Worm (Caenorhabditis elegans) whole organism, late embryonic: ENCODE measurements around the gene C04C11.1.

Experiments used
- C08G9.2 ChIP-seq: sonication (generic microtip); optimal IDR thresholded peaks from 2 replicates; lab custom pipeline; 2016; ENCODE audit warnings: mild to moderate bottlenecking, missing genetic modification characterization, moderate library complexity, missing compliant biosample characterization
- C38D4.7 ChIP-seq: fragments of 200-800 bp; sonication (Bioruptor generic); optimal IDR thresholded peaks from 2 replicates; lab custom pipeline; 2018; ENCODE audit warnings: mild to moderate bottlenecking, missing genetic modification characterization, moderate library complexity, missing compliant biosample characterization
- K02D7.2 ChIP-seq: sonication (generic microtip); optimal IDR thresholded peaks from 2 replicates; lab custom pipeline; 2017; ENCODE audit warnings: mild to moderate bottlenecking, missing genetic modification characterization, missing compliant biosample characterization
- T23F11.4 ChIP-seq: fragments of 200-800 bp; sonication (Bioruptor generic); optimal IDR thresholded peaks from 2 replicates; lab custom pipeline; 2018; ENCODE audit warnings: mild to moderate bottlenecking, missing genetic modification characterization, missing compliant biosample characterization
- Y22D7AL.16 ChIP-seq: sonication (generic microtip); optimal IDR thresholded peaks from 2 replicates; lab custom pipeline; 2016; ENCODE audit warnings: missing genetic modification characterization, missing compliant biosample characterization
- ama-1 ChIP-seq: fragments of 150-350 bp; optimal IDR thresholded peaks from 2 replicates; lab custom pipeline; 2014
- ceh-14 ChIP-seq: sonication (generic microtip); optimal IDR thresholded peaks from 2 replicates; lab custom pipeline; 2016; ENCODE audit warnings: missing genotype, missing genetic modification characterization, missing compliant biosample characterization
- ceh-19 ChIP-seq: fragments of 200-800 bp; sonication (Bioruptor generic); optimal IDR thresholded peaks from 2 replicates; lab custom pipeline; 2018; ENCODE audit warnings: mild to moderate bottlenecking, missing genetic modification characterization, missing compliant biosample characterization
- ceh-2 ChIP-seq: sonication (generic microtip); optimal IDR thresholded peaks from 2 replicates; lab custom pipeline; 2016; ENCODE audit warnings: missing genotype, missing genetic modification characterization, missing compliant biosample characterization
- ceh-22 ChIP-seq: sonication (generic microtip); optimal IDR thresholded peaks from 2 replicates; lab custom pipeline; 2017; ENCODE audit warnings: missing biosample characterization, missing genetic modification characterization
- ceh-30 ChIP-seq: fragments of 150-350 bp; optimal IDR thresholded peaks from 2 replicates; lab custom pipeline; 2014; ENCODE audit warnings: missing biosample characterization, missing genetic modification characterization
- ceh-45 ChIP-seq: fragments of 200-800 bp; sonication (Bioruptor generic); IDR thresholded peaks from 2 replicates; pipeline ENCODE4 v1.3.6; 2022; ENCODE audit warnings: missing genetic modification reagents, missing genetic modification characterization, missing compliant biosample characterization
- ceh-48 ChIP-seq: sonication (generic microtip); optimal IDR thresholded peaks from 2 replicates; lab custom pipeline; 2016; ENCODE audit warnings: missing genetic modification characterization, inconsistent platforms, missing compliant biosample characterization
- dmd-4 ChIP-seq: sonication (generic microtip); optimal IDR thresholded peaks from 2 replicates; lab custom pipeline; 2016; ENCODE audit warnings: borderline replicate concordance, missing genetic modification characterization, missing compliant biosample characterization
- dve-1 ChIP-seq: sonication (generic microtip); optimal IDR thresholded peaks from 2 replicates; lab custom pipeline; 2017; ENCODE audit warnings: antibody characterized with exemption, mild to moderate bottlenecking, missing genetic modification characterization, missing compliant biosample characterization
- elt-2 ChIP-seq: sonication (generic microtip); optimal IDR thresholded peaks from 2 replicates; lab custom pipeline; 2016; ENCODE audit warnings: missing genetic modification reagents, missing genetic modification characterization, missing compliant biosample characterization
- ets-4 ChIP-seq: sonication (generic microtip); optimal IDR thresholded peaks from 2 replicates; lab custom pipeline; 2016; ENCODE audit warnings: missing genetic modification characterization, missing compliant biosample characterization
- eyg-1 ChIP-seq: sonication (generic microtip); optimal IDR thresholded peaks from 2 replicates; lab custom pipeline; 2016; ENCODE audit warnings: missing genotype, missing genetic modification characterization, missing compliant biosample characterization
- fax-1 ChIP-seq: sonication (generic microtip); optimal IDR thresholded peaks from 2 replicates; lab custom pipeline; 2016; ENCODE audit warnings: missing genotype, missing genetic modification characterization, missing compliant biosample characterization
- fkh-6 ChIP-seq: sonication (generic microtip); optimal IDR thresholded peaks from 2 replicates; lab custom pipeline; 2016; ENCODE audit warnings: missing genetic modification characterization, missing compliant biosample characterization
- hlh-15 ChIP-seq: sonication (generic microtip); optimal IDR thresholded peaks from 2 replicates; lab custom pipeline; 2016; ENCODE audit warnings: missing genetic modification characterization, missing compliant biosample characterization
- hlh-30 ChIP-seq: sonication (generic microtip); optimal IDR thresholded peaks from 2 replicates; lab custom pipeline; 2017; ENCODE audit warnings: antibody characterized with exemption, missing genetic modification characterization, missing compliant biosample characterization; ENCODE audit not compliant: insufficient read depth
- madf-2 ChIP-seq: sonication (generic microtip); optimal IDR thresholded peaks from 2 replicates; lab custom pipeline; 2017; ENCODE audit warnings: missing genetic modification characterization, missing compliant biosample characterization
- nfya-1 ChIP-seq: sonication (generic microtip); optimal IDR thresholded peaks from 2 replicates; lab custom pipeline; 2017; ENCODE audit warnings: missing genetic modification characterization, mild to moderate bottlenecking, missing compliant biosample characterization, antibody characterized with exemption, moderate library complexity
- nhr-232 ChIP-seq: sonication (generic microtip); optimal IDR thresholded peaks from 2 replicates; lab custom pipeline; 2016; ENCODE audit warnings: missing genetic modification characterization, missing compliant biosample characterization
- pag-3 ChIP-seq: sonication (generic microtip); optimal IDR thresholded peaks from 2 replicates; lab custom pipeline; 2016; ENCODE audit warnings: missing compliant biosample characterization, missing genetic modification characterization, borderline replicate concordance
- pax-1 ChIP-seq: fragments of 150-350 bp; optimal IDR thresholded peaks from 2 replicates; lab custom pipeline; 2014; ENCODE audit warnings: missing biosample characterization, missing genetic modification characterization
- pha-2 ChIP-seq: sonication (generic microtip); optimal IDR thresholded peaks from 2 replicates; lab custom pipeline; 2017; ENCODE audit warnings: mild to moderate bottlenecking, missing genetic modification characterization, missing compliant biosample characterization
- pqm-1 ChIP-seq: sonication (generic microtip); optimal IDR thresholded peaks from 2 replicates; lab custom pipeline; 2016; ENCODE audit warnings: missing genetic modification characterization, missing compliant biosample characterization
- sdc-2 ChIP-seq: sonication (generic microtip); optimal IDR thresholded peaks from 2 replicates; lab custom pipeline; 2016; ENCODE audit warnings: missing genotype, missing genetic modification characterization, missing compliant biosample characterization
- sox-4 ChIP-seq: sonication (generic microtip); optimal IDR thresholded peaks from 2 replicates; lab custom pipeline; 2017; ENCODE audit warnings: mild to moderate bottlenecking, missing genetic modification characterization, inconsistent platforms, missing compliant biosample characterization
- syd-9 ChIP-seq: sonication (generic microtip); optimal IDR thresholded peaks from 2 replicates; lab custom pipeline; 2016; ENCODE audit warnings: mild to moderate bottlenecking, missing genetic modification characterization, moderate library complexity, missing compliant biosample characterization
- tbx-7 ChIP-seq: sonication (generic microtip); optimal IDR thresholded peaks from 2 replicates; lab custom pipeline; 2016; ENCODE audit warnings: missing genotype, missing genetic modification characterization, missing compliant biosample characterization
- ttx-3 ChIP-seq: sonication (generic microtip); optimal IDR thresholded peaks from 2 replicates; lab custom pipeline; 2016; ENCODE audit warnings: missing genetic modification reagents, missing genetic modification characterization, missing compliant biosample characterization
- ztf-16 ChIP-seq: sonication (generic microtip); optimal IDR thresholded peaks from 2 replicates; lab custom pipeline; 2017; ENCODE audit warnings: missing genetic modification characterization, missing compliant biosample characterization

C04C11.1 gene

ce11 chrX:14063830-14064229 lies 43.4 kb downstream of the C04C11.1 start (continued):
- TF ChIP-seq nfya-1 (tag; lab: Kevin White, UChicago): peak; percentile 81
- peak; percentile 89 for TF ChIP-seq ztf-16
- peak; percentile 90 for TF ChIP-seq C38D4.7
- TF ChIP-seq pag-3 (tag; lab: Kevin White, UChicago): peak; percentile 89
- peak; percentile 78 for TF ChIP-seq hlh-15 (tag; lab: Kevin White, UChicago)
- peak; percentile 67 for TF ChIP-seq tbx-7 (tag; lab: Kevin White, UChicago)
- peak; percentile 85 for TF ChIP-seq ceh-48 (tag; lab: Kevin White, UChicago)
- peak; percentile 91 for TF ChIP-seq fkh-6 (tag; lab: Kevin White, UChicago)
- peak; percentile 46 for TF ChIP-seq ets-4 (tag; lab: Kevin White, UChicago)
- peak; percentile 81 for TF ChIP-seq hlh-30
- peak; percentile 89 for TF ChIP-seq ceh-45 (GFP tag; lab: Robert Waterston, UW)
- peak; percentile 95 for TF ChIP-seq madf-2 (tag; lab: Kevin White, UChicago)
- TF ChIP-seq sox-4: peak; percentile 90
- TF ChIP-seq pax-1 (tag; lab: Kevin White, UChicago): no peak
- peak; percentile 87 for TF ChIP-seq K02D7.2 (tag; lab: Kevin White, UChicago)
- TF ChIP-seq elt-2: peak; percentile 98
- peak; percentile 61 for TF ChIP-seq ama-1 (lab: Kevin White, UChicago)
- TF ChIP-seq dmd-4 (tag; lab: Kevin White, UChicago): peak; percentile 90
- TF ChIP-seq ceh-22 (tag; lab: Kevin White, UChicago): no peak
- TF ChIP-seq ceh-30 (tag; lab: Kevin White, UChicago): peak; percentile 57
- peak; percentile 84 for TF ChIP-seq C08G9.2 (tag; lab: Kevin White, UChicago)
- TF ChIP-seq Y22D7AL.16: peak; percentile 88
- TF ChIP-seq T23F11.4 (GFP tag; lab: Kevin White, UChicago): peak; percentile 87
- TF ChIP-seq pha-2 (tag; lab: Kevin White, UChicago): peak; percentile 93
- TF ChIP-seq dve-1: peak; percentile 91
- peak; percentile 90 for TF ChIP-seq ceh-14 (tag; lab: Kevin White, UChicago)

ce11 chrX:14067641-14068040 lies 47.3 kb downstream of the C04C11.1 start, which contains the start of gene lgc-21:
TSS of gene lgc-21 (minus strand) at chrX:14067984.
- no peak for TF ChIP-seq eyg-1 (tag; lab: Kevin White, UChicago)
- no peak for TF ChIP-seq nhr-232
- TF ChIP-seq fax-1: no peak
- TF ChIP-seq sdc-2: no peak
- TF ChIP-seq ceh-19 (GFP tag; lab: Kevin White, UChicago): no peak
- TF ChIP-seq pqm-1 (tag; lab: Kevin White, UChicago): no peak
- no peak for TF ChIP-seq ceh-30 (tag; lab: Kevin White, UChicago)
- no peak for TF ChIP-seq madf-2 (tag; lab: Kevin White, UChicago)
- no peak for TF ChIP-seq T23F11.4 (GFP tag; lab: Kevin White, UChicago)
- TF ChIP-seq ttx-3 (tag; lab: Kevin White, UChicago): no peak
- TF ChIP-seq ceh-22 (tag; lab: Kevin White, UChicago): no peak
- TF ChIP-seq fkh-6 (tag; lab: Kevin White, UChicago): no peak

- TF ChIP-seq ceh-2 (no peak), Y22D7AL.16 (no peak)
These were observed 49.1 kb downstream of the C04C11.1 start for ce11 chrX:14069528-14069927.

- TF ChIP-seq T23F11.4 (GFP tag; lab: Kevin White, UChicago): no peak
- no peak for TF ChIP-seq ceh-48 (tag; lab: Kevin White, UChicago)
- no peak for TF ChIP-seq syd-9
- TF ChIP-seq elt-2: peak; percentile 86
These were observed 50.6 kb downstream of the C04C11.1 start, which contains the start of gene C33G3.4 for ce11 chrX:14070950-14071349. TSS of gene C33G3.4 (plus strand) at chrX:14071162.
